Worm (Caenorhabditis elegans): ENCODE results near the gene C52E2.5.
"Not testable (repeated sequence)": the region's sequence is repeated elsewhere in the genome, so short reads cannot be mapped to it uniquely, and the experiment has no call there.

DNA sequence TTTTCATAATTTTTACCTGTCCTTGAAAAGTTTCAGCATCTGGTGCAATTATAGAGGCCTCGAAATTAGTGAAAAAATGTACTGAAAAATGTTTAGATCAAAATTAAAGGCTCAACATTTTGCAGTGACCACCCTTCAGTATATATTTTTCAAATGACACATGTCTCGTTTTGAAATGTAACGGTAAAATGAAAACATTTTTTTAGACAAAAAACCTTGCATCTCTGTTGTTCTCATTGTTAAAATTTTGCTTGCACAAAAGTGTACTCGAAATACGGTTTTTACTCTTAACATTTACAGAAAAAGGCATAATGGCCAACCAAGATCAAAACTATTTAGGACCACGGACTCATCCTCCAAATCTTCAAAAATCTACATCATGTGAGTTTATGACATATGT, 18.4 kb downstream of the C52E2.5 start, which contains the start of gene math-41:
- TF ChIP-seq cog-1 (tag; optimal IDR thresholded peaks at IDR 0.05); ztf-23 (GFP tag; IDR thresholded peaks at IDR 0.05); tab-1 (GFP tag; IDR thresholded peaks at IDR 0.05); klf-2 (GFP tag; conservative IDR thresholded peaks at IDR 0.05); T22C8.4 (GFP tag; IDR thresholded peaks at IDR 0.05); flt-1 (GFP tag; IDR thresholded peaks at IDR 0.05); ztf-29 (GFP tag; IDR thresholded peaks at IDR 0.05); med-1 (GFP tag; optimal IDR thresholded peaks at IDR 0.05; ENCODE audit: insufficient read depth); ref-1 (GFP tag; conservative IDR thresholded peaks at IDR 0.05): not testable (repeated sequence)
